Worm (Caenorhabditis elegans): ENCODE measurements around the gene atp-2.
A peak's percentile ranks its signal among the peaks of the same experiment; 100 is the strongest.

atp-2 gene

ce11 chrIII:5190179-5190578, 38.0 kb upstream of the atp-2 start:
- TF ChIP-seq vab-15 (tag; optimal IDR thresholded peaks at IDR 0.05) (no peak), skn-1 (tag; optimal IDR thresholded peaks at IDR 0.05) (peak; percentile 22), ets-5 (GFP tag; IDR thresholded peaks at IDR 0.05) (no peak), blmp-1 (tag; optimal IDR thresholded peaks at IDR 0.05) (peak; percentile 18), unc-86 (tag; optimal IDR thresholded peaks at IDR 0.05) (no peak), sup-37 (GFP tag; optimal IDR thresholded peaks at IDR 0.05) (no peak), F16B12.6 (tag; optimal IDR thresholded peaks at IDR 0.05) (no peak), fos-1 (tag; optimal IDR thresholded peaks at IDR 0.05) (peak; percentile 23), alr-1 (tag; optimal IDR thresholded peaks at IDR 0.05; ENCODE audit: borderline replicate concordance) (no peak), pqm-1 (tag; optimal IDR thresholded peaks at IDR 0.05) (no peak), tbx-2 (tag; optimal IDR thresholded peaks at IDR 0.05) (peak; percentile 39), dpl-1 (GFP tag; optimal IDR thresholded peaks at IDR 0.05) (peak; percentile 84 to 92 (median 89)), fkh-10 (GFP tag; optimal IDR thresholded peaks at IDR 0.05) (no peak), hpl-2 (GFP tag; optimal IDR thresholded peaks at IDR 0.05) (no peak), nhr-28 (tag; optimal IDR thresholded peaks at IDR 0.05) (no peak), ceh-8 (GFP tag; optimal IDR thresholded peaks at IDR 0.05) (no peak), rnt-1 (tag; optimal IDR thresholded peaks at IDR 0.05) (peak; percentile 91), xbp-1 (tag; optimal IDR thresholded peaks at IDR 0.05) (peak; percentile 50), sptf-1 (tag; optimal IDR thresholded peaks at IDR 0.05) (no peak), nhr-84 (tag; optimal IDR thresholded peaks at IDR 0.05) (no peak), efl-1 (optimal IDR thresholded peaks at IDR 0.05) (peak; percentile 91 to 93), efl-1 (GFP tag; optimal IDR thresholded peaks at IDR 0.05 in 1 of 2) (peak; percentile 90 to 99), swsn-7 (tag; optimal IDR thresholded peaks at IDR 0.05) (peak; percentile 48), nhr-76 (tag; optimal IDR thresholded peaks at IDR 0.05) (no peak), aha-1 (tag; optimal IDR thresholded peaks at IDR 0.05) (no peak), Y116A8C.19 (tag; optimal IDR thresholded peaks at IDR 0.05; ENCODE audit: borderline replicate concordance) (no peak), ces-1 (GFP tag; optimal IDR thresholded peaks at IDR 0.05) (no peak), unc-62 (GFP tag; optimal IDR thresholded peaks at IDR 0.05) (no peak), nhr-47 (tag; optimal IDR thresholded peaks at IDR 0.05) (peak; percentile 64), isw-1 (GFP tag; IDR thresholded peaks at IDR 0.05) (no peak), snpc-4 (tag; optimal IDR thresholded peaks at IDR 0.05) (no peak), ama-1 (optimal IDR thresholded peaks at IDR 0.05) (no peak), dsc-1 (tag; optimal IDR thresholded peaks at IDR 0.05) (peak; percentile 41), nhr-20 (tag; optimal IDR thresholded peaks at IDR 0.05) (peak; percentile 58), nhr-90 (tag; optimal IDR thresholded peaks at IDR 0.05; ENCODE audit: poor library complexity) (peak; percentile 70), lin-39 (tag; optimal IDR thresholded peaks at IDR 0.05) (no peak), lir-3 (tag; optimal IDR thresholded peaks at IDR 0.05; ENCODE audit: poor library complexity) (peak; percentile 84), fkh-4 (tag; optimal IDR thresholded peaks at IDR 0.05; ENCODE audit: borderline replicate concordance) (peak; percentile 56), efl-3 (GFP tag; optimal IDR thresholded peaks at IDR 0.05) (no peak), egl-13 (tag; optimal IDR thresholded peaks at IDR 0.05) (peak; percentile 57), ceh-63 (GFP tag; optimal IDR thresholded peaks at IDR 0.05) (no peak), hlh-17 (GFP tag; optimal IDR thresholded peaks at IDR 0.05; ENCODE audit: borderline replicate concordance) (no peak), snu-23 (GFP tag; optimal IDR thresholded peaks at IDR 0.05) (peak; percentile 39), lin-35 (GFP tag; optimal IDR thresholded peaks at IDR 0.05) (peak; percentile 85 to 93), jun-1 (tag; optimal IDR thresholded peaks at IDR 0.05) (no peak), pag-3 (tag; optimal IDR thresholded peaks at IDR 0.05; ENCODE audit: borderline replicate concordance, insufficient read depth) (no peak), hlh-4 (tag; optimal IDR thresholded peaks at IDR 0.05) (no peak), ceh-88 (GFP tag; IDR thresholded peaks at IDR 0.05) (no peak), nhr-85 (tag) (peak; percentile 79), nhr-71 (tag; optimal IDR thresholded peaks at IDR 0.05) (peak; percentile 70), grh-1 (GFP tag; IDR thresholded peaks at IDR 0.05) (peak; percentile 43; the same call in 1 of the 2 replicates), unc-98 (GFP tag; IDR thresholded peaks at IDR 0.05) (no peak), lin-13 (GFP tag; optimal IDR thresholded peaks at IDR 0.05) (no peak)
